Fruit fly (Drosophila melanogaster): ENCODE data around the gene CG7298.

dm6 chr3L:20209896-20210295 is 6.4 kb upstream of the CG7298 start:
- no peak for TF ChIP-seq CG8119 (GFP tag; IDR thresholded peaks at IDR 0.05)
- no peak for TF ChIP-seq CG6808 (GFP tag; optimal IDR thresholded peaks at IDR 0.05)
- TF ChIP-seq CG9139 (GFP tag; optimal IDR thresholded peaks at IDR 0.05), result no peak

Measured in whole organism, prepupa.